Fruit fly (Drosophila melanogaster): ENCODE data around the gene Clic.

Clic gene

DNA sequence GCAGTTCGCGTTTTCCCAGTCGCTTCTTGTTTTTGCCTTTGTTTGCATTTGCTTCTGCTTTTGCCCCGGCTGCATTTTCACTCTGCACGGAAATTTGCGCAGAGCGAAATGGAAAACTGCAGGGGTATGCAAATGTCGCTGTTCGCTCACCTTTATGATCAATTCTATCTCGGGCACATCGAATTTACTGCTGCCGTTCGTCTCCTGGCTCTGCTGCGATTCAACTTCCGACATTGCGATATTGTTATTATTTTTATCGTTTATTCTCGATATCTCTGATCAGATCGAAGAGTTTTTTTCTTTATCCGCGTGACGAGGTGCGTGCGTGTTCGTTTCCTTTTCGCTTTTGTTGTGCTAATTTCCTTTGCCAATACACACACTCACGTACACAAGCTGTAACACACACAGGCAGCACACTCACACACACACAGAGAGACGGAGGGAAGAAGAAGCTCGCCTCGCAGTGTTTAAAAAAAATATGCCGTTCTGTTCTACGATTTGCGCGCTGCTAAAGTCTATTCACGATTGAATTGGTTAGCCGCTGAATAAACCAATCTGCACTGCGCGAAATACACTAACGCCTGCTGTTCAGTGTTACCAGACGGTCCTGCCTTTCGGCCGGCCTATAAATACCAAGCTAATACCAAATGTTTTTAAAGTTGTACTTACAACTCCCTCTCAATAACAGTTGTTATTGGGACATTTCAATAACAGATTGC lies at the start of gene Clic (continued):
- no peak for TF ChIP-seq CG8290 (GFP tag; optimal IDR thresholded peaks at IDR 0.05)
- peak in 1 of 2 experiments; percentile 77 for TF ChIP-seq CG8290 (tag; optimal IDR thresholded peaks at IDR 0.05)
- no peak for TF ChIP-seq lmd (GFP tag; IDR thresholded peaks at IDR 0.05)
- TF ChIP-seq CG8388 (GFP tag; optimal IDR thresholded peaks at IDR 0.05) = no peak
- TF ChIP-seq crol (GFP tag; IDR thresholded peaks at IDR 0.05) = peak; percentile 8; the same call in 1 of the 2 replicates
- no peak for TF ChIP-seq CG11723 (GFP tag; optimal IDR thresholded peaks at IDR 0.05)
- TF ChIP-seq tap (tag; optimal IDR thresholded peaks at IDR 0.05) = no peak
- TF ChIP-seq CG18011 (GFP tag; optimal IDR thresholded peaks at IDR 0.05) = no peak
- TF ChIP-seq CG7839 (tag; optimal IDR thresholded peaks at IDR 0.05) = no peak
- no peak for TF ChIP-seq CG2199 (GFP tag; IDR thresholded peaks at IDR 0.05)
- TF ChIP-seq CG3281 (GFP tag; optimal IDR thresholded peaks at IDR 0.05) = peak; percentile 7
- TF ChIP-seq CG7271 (tag; optimal IDR thresholded peaks at IDR 0.05) = no peak
- no peak for TF ChIP-seq run (tag; optimal IDR thresholded peaks at IDR 0.05)
- no peak for TF ChIP-seq disco-r (GFP tag; optimal IDR thresholded peaks at IDR 0.05)
- TF ChIP-seq Dip3 (GFP tag; optimal IDR thresholded peaks at IDR 0.05) = no peak
- no peak for TF ChIP-seq Gsc (GFP tag; IDR thresholded peaks at IDR 0.05)
- no peak for TF ChIP-seq CG10565 (GFP tag; optimal IDR thresholded peaks at IDR 0.05)
- TF ChIP-seq dmrt11E (tag; optimal IDR thresholded peaks at IDR 0.05) = no peak
- no peak for TF ChIP-seq Tbp (GFP tag; optimal IDR thresholded peaks at IDR 0.05)
- no peak for TF ChIP-seq zen (tag; optimal IDR thresholded peaks at IDR 0.05)
- TF ChIP-seq hbn (GFP tag; IDR thresholded peaks at IDR 0.05; ENCODE audit: partially characterized antibody) = no peak
- TF ChIP-seq CG15696 (tag; optimal IDR thresholded peaks at IDR 0.05) = no peak
- peak; percentile 25 to 36 for TF ChIP-seq Pdp1 (GFP tag; optimal IDR thresholded peaks at IDR 0.05)
- TF ChIP-seq dysf (GFP tag; IDR thresholded peaks at IDR 0.05) = 0 out of 3 replicates have a peak, but pooled peaks have one; percentile 2
- no peak for TF ChIP-seq Nf-YB (GFP tag; optimal IDR thresholded peaks at IDR 0.05)
- no peak for TF ChIP-seq Nf-YA (GFP tag; IDR thresholded peaks at IDR 0.05)
- no peak for TF ChIP-seq shn (GFP tag; optimal IDR thresholded peaks at IDR 0.05)
- no peak for TF ChIP-seq Rx (GFP tag; IDR thresholded peaks at IDR 0.05)
- no peak for TF ChIP-seq Hr3 (GFP tag; optimal IDR thresholded peaks at IDR 0.05)
- no peak for TF ChIP-seq stc (GFP tag; IDR thresholded peaks at IDR 0.05)
- no peak for TF ChIP-seq YL-1 (GFP tag; optimal IDR thresholded peaks at IDR 0.05)
- TF ChIP-seq CG10274 (GFP tag; optimal IDR thresholded peaks at IDR 0.05) = no peak
- TF ChIP-seq Sox100B (GFP tag; optimal IDR thresholded peaks at IDR 0.05) = no peak
- no peak for TF ChIP-seq da (GFP tag; optimal IDR thresholded peaks at IDR 0.05)
- TF ChIP-seq Nf-YC (tag; optimal IDR thresholded peaks at IDR 0.05) = no peak
- TF ChIP-seq pnt (GFP tag; optimal IDR thresholded peaks at IDR 0.05) = no peak
- TF ChIP-seq CG1233 (GFP tag; optimal IDR thresholded peaks at IDR 0.05) = no peak
- no peak for TF ChIP-seq kay (GFP tag; optimal IDR thresholded peaks at IDR 0.05)
- peak; percentile 50; the same call in 1 of the 2 replicates for TF ChIP-seq amos (GFP tag; IDR thresholded peaks at IDR 0.05; ENCODE audit: partially characterized antibody)
- no peak for TF ChIP-seq phol (tag; optimal IDR thresholded peaks at IDR 0.05)
- TF ChIP-seq HmgD (GFP tag; optimal IDR thresholded peaks at IDR 0.05) = peak; percentile 37
- no peak for TF ChIP-seq ttk (GFP tag; IDR thresholded peaks at IDR 0.05)
- TF ChIP-seq CG2120 (GFP tag; optimal IDR thresholded peaks at IDR 0.05) = peak; percentile 8
- peak; percentile 64 for TF ChIP-seq bigmax (GFP tag; optimal IDR thresholded peaks at IDR 0.05)
- TF ChIP-seq CG2889 (GFP tag; IDR thresholded peaks at IDR 0.05) = no peak
- TF ChIP-seq CG32532 (GFP tag; IDR thresholded peaks at IDR 0.05) = peak; percentile 34; the same call in 1 of the 2 replicates
- no peak for TF ChIP-seq CG11504 (tag; optimal IDR thresholded peaks at IDR 0.05)
- TF ChIP-seq ci (GFP tag; IDR thresholded peaks at IDR 0.05) = peak; percentile 71; the same call in 1 of the 3 replicates
- TF ChIP-seq CG4617 (GFP tag; optimal IDR thresholded peaks at IDR 0.05; ENCODE audit: borderline replicate concordance) = peak; percentile 5
- TF ChIP-seq Awh (GFP tag; IDR thresholded peaks at IDR 0.05) = no peak
